Worm (Caenorhabditis elegans) whole organism, L1 larva: ENCODE measurements around the gene F55C9.15.

Experiments
- ceh-82 ChIP-seq, 3 experiments: fragments of 150-350 bp in 1 of 3; sonication (generic microtip) in 2 of 3; optimal IDR thresholded peaks; 2 replicates each; lab custom pipeline; 2014 to 2017; ENCODE audit warnings: missing biosample characterization in 3 of 3, missing genetic modification characterization in 3 of 3
- ceh-90 ChIP-seq: sonication (generic microtip); optimal IDR thresholded peaks from 2 replicates; lab custom pipeline; 2016; ENCODE audit warnings: missing genetic modification characterization, missing compliant biosample characterization
- dpl-1 ChIP-seq, 3 experiments: fragments of 150-350 bp in 2 of 3; sonication (generic microtip) in 1 of 3; optimal IDR thresholded peaks; 2 replicates each; lab custom pipeline; 2014 to 2017; ENCODE audit warnings: missing biosample characterization in 3 of 3, missing genetic modification characterization in 3 of 3, missing genetic modification reagents in 3 of 3
- egl-13 ChIP-seq: sonication (generic microtip); optimal IDR thresholded peaks from 2 replicates; lab custom pipeline; 2016; ENCODE audit warnings: missing genotype, missing genetic modification reagents, missing genetic modification characterization, missing compliant biosample characterization
- elt-3 ChIP-seq, 6 experiments: fragments of 150-350 bp in 1 of 6; sonication (generic microtip); optimal IDR thresholded peaks; 2 replicates each; lab custom pipeline; 2017 to 2018; ENCODE audit warnings: missing biosample characterization in 6 of 6, missing genetic modification characterization in 6 of 6, inconsistent platforms in 1 of 6
- fkh-10 ChIP-seq: sonication (generic microtip); optimal IDR thresholded peaks from 2 replicates; lab custom pipeline; 2017; ENCODE audit warnings: missing biosample characterization, missing genetic modification reagents, missing genetic modification characterization
- lin-39 ChIP-seq: fragments of 150-350 bp; optimal IDR thresholded peaks from 2 replicates; lab custom pipeline; 2014; ENCODE audit warnings: missing biosample characterization, missing genetic modification reagents, missing genetic modification characterization
- nhr-11 ChIP-seq: fragments of 150-350 bp; optimal IDR thresholded peaks from 2 replicates; lab custom pipeline; 2014; ENCODE audit warnings: missing biosample characterization, missing genetic modification characterization
- nhr-12 ChIP-seq: sonication (generic microtip); optimal IDR thresholded peaks from 2 replicates; lab custom pipeline; 2017; ENCODE audit warnings: missing biosample characterization, missing genetic modification characterization
- nhr-28 ChIP-seq: fragments of 150-350 bp; optimal IDR thresholded peaks from 2 replicates; lab custom pipeline; 2014; ENCODE audit warnings: missing biosample characterization, missing genetic modification characterization
- nhr-76 ChIP-seq: sonication (generic microtip); optimal IDR thresholded peaks from 2 replicates; lab custom pipeline; 2017; ENCODE audit warnings: missing biosample characterization, missing genetic modification characterization
- snu-23 ChIP-seq: sonication (generic microtip); optimal IDR thresholded peaks from 2 replicates; lab custom pipeline; 2016; ENCODE audit warnings: missing genetic modification characterization, missing compliant biosample characterization
- zag-1 ChIP-seq: fragments of 150-350 bp; optimal IDR thresholded peaks from 2 replicates; lab custom pipeline; 2014; ENCODE audit warnings: missing biosample characterization, missing genetic modification characterization
- ztf-11 ChIP-seq, 2 experiments: sonication (generic microtip); optimal IDR thresholded peaks; 2 replicates each; lab custom pipeline; 2016 to 2017; ENCODE audit warnings: missing genetic modification characterization in 2 of 2, missing biosample characterization in 1 of 2, missing compliant biosample characterization in 1 of 2

DNA sequence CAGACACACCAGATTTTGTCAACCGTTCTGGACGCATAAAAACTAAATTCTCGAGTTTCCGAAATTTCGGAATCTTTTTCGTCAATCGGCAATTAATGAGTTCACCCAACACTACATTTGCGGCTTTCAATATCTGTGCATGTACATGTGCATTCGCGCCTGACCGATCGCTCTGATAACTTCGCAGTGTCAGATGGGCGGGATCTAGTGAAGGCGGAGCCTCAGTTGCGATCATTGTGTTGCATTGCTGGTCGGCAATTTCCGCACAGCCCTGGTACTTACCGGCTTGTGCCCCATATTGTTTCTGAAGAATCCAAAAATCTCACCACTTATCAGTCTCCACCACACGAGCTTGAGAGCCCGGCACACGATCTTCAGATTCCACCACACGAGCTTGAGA, 46.1 kb downstream of the F55C9.15 start:
- TF ChIP-seq ceh-90 (tag; lab: Kevin White, UChicago) (no peak), nhr-76 (tag; lab: Kevin White, UChicago) (no peak), ceh-82 (tag; optimal IDR thresholded peaks at IDR 0.05; lab: Kevin White, UChicago) (no peak), egl-13 (no peak), snu-23 (GFP tag; lab: Kevin White, UChicago) (no peak), zag-1 (no peak), ztf-11 (tag; optimal IDR thresholded peaks at IDR 0.05; lab: Kevin White, UChicago) (no peak), dpl-1 (GFP tag; optimal IDR thresholded peaks at IDR 0.05; lab: Kevin White, UChicago) (no peak), elt-3 (tag; optimal IDR thresholded peaks at IDR 0.05; lab: Kevin White, UChicago) (no peak), nhr-11 (tag; lab: Kevin White, UChicago) (no peak), fkh-10 (GFP tag; lab: Kevin White, UChicago) (no peak), nhr-12 (no peak), lin-39 (tag; lab: Kevin White, UChicago) (no peak), nhr-28 (tag; lab: Kevin White, UChicago) (no peak)
